Fruit fly (Drosophila melanogaster) whole organism, embryonic: Measurements from ENCODE around the gene CG2124.

Experiments
- Dad ChIP-seq: fragments of 200-800 bp; sonication (Bioruptor generic); optimal IDR thresholded peaks from 3 replicates; lab custom pipeline; 2016; ENCODE audit warnings: missing biosample characterization, missing genetic modification characterization
- fd96Cb ChIP-seq: fragments of 200-800 bp; sonication (Bioruptor generic); optimal IDR thresholded peaks from 2 replicates; lab custom pipeline; 2018; ENCODE audit warnings: missing biosample characterization, mild to moderate bottlenecking, missing genetic modification characterization, moderate library complexity

DNA sequence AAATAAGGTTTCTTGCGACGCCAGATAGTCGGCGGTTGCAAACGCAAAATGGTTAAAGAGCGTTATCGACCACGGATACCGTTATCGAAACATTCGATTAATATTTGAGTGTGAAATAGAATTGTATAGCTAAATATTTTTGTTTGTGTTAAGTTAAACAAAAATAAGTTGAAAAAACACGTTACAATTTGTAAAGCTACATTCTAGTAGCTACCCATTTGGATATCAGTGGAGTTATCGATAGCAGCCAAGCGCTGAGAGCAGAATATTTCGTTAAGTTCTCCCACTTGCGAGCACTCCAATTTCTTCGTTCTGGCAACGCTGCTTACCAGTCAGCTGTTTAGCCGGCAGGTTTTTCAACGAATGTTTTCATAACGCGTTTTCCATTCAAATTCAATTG lies at the start of gene CG2124, which contains the start of gene Hmr:
- TF ChIP-seq Dad (GFP tag; lab: Kevin White, UChicago) (no peak), fd96Cb (no peak)
